Fruit fly (Drosophila melanogaster) whole organism, embryonic: ENCODE data around the gene CG2652.

Experiments
- B-H2 ChIP-seq: fragments of 200-800 bp; sonication (Bioruptor generic); optimal IDR thresholded peaks from 2 replicates; lab custom pipeline; 2018; ENCODE audit warnings: missing biosample characterization, mild to moderate bottlenecking, missing genetic modification characterization
- Blimp-1 ChIP-seq: fragments of 200-800 bp; sonication (Bioruptor generic); optimal IDR thresholded peaks from 3 replicates; lab custom pipeline; 2018; ENCODE audit warnings: missing biosample characterization, missing genetic modification characterization, mild to moderate bottlenecking, moderate library complexity, missing genetic modification reagents
- C15 ChIP-seq: fragments of 200-800 bp; sonication (Bioruptor generic); IDR thresholded peaks from 3 replicates; pipeline ENCODE4 v1.3.6; 2022; ENCODE audit warnings: missing biosample characterization, missing genetic modification characterization
- CG10209 ChIP-seq: fragments of 200-800 bp; sonication (Bioruptor generic); optimal IDR thresholded peaks from 3 replicates; lab custom pipeline; 2017; ENCODE audit warnings: missing biosample characterization, mild to moderate bottlenecking, missing genetic modification characterization, missing genetic modification reagents
- CG10462 ChIP-seq: fragments of 200-800 bp; sonication (Bioruptor generic); optimal IDR thresholded peaks from 2 replicates; lab custom pipeline; 2016; ENCODE audit warnings: missing biosample characterization, missing genetic modification characterization
- CG10979 ChIP-seq: fragments of 200-800 bp; sonication (Bioruptor generic); optimal IDR thresholded peaks from 2 replicates; lab custom pipeline; 2018; ENCODE audit warnings: missing biosample characterization, mild to moderate bottlenecking, missing genetic modification characterization, moderate library complexity
- CG14050 ChIP-seq: fragments of 200-800 bp; sonication (Bioruptor generic); IDR thresholded peaks from 3 replicates; pipeline ENCODE4 v1.3.6; 2022; ENCODE audit warnings: missing biosample characterization, missing genetic modification characterization
- CG14667 ChIP-seq: fragments of 200-800 bp; sonication (Bioruptor generic); IDR thresholded peaks from 2 replicates; pipeline ENCODE4 v1.3.6; 2022; ENCODE audit warnings: missing biosample characterization, missing genetic modification characterization
- CG14710 ChIP-seq: fragments of 200-800 bp; sonication (Bioruptor generic); optimal IDR thresholded peaks from 3 replicates; lab custom pipeline; 2019; ENCODE audit warnings: missing biosample characterization, mild to moderate bottlenecking, missing genetic modification characterization, moderate library complexity
- CG15073 ChIP-seq: fragments of 200-800 bp; sonication (Bioruptor generic); optimal IDR thresholded peaks from 2 replicates; lab custom pipeline; 2016; ENCODE audit warnings: missing biosample characterization, missing genetic modification characterization
- CG17359 ChIP-seq: fragments of 200-800 bp; sonication (Bioruptor generic); optimal IDR thresholded peaks from 3 replicates; lab custom pipeline; 2018; ENCODE audit warnings: missing biosample characterization, mild to moderate bottlenecking, missing genetic modification characterization, moderate library complexity
- CG17912 ChIP-seq: fragments of 200-800 bp; sonication (Bioruptor generic); optimal IDR thresholded peaks from 2 replicates; lab custom pipeline; 2018; ENCODE audit warnings: missing biosample characterization, mild to moderate bottlenecking, missing genetic modification characterization
- CG1792 ChIP-seq: fragments of 200-800 bp; sonication (Bioruptor generic); optimal IDR thresholded peaks from 2 replicates; lab custom pipeline; 2016; ENCODE audit warnings: missing biosample characterization, missing genetic modification characterization
- CG2678 ChIP-seq: fragments of 200-800 bp; sonication (Bioruptor generic); optimal IDR thresholded peaks from 3 replicates; lab custom pipeline; 2019; ENCODE audit warnings: missing biosample characterization, mild to moderate bottlenecking, missing genetic modification characterization, moderate library complexity
- CG30020 ChIP-seq: fragments of 200-800 bp; optimal IDR thresholded peaks from 2 replicates; lab custom pipeline; 2019; ENCODE audit warnings: missing biosample characterization, mild to moderate bottlenecking, missing genetic modification characterization, moderate library complexity
- CG32767 ChIP-seq: fragments of 200-800 bp; sonication (Bioruptor generic); IDR thresholded peaks from 2 replicates; pipeline ENCODE4 v1.3.6; 2022; ENCODE audit warnings: missing biosample characterization, missing genetic modification characterization
- CG34422 ChIP-seq: fragments of 200-800 bp; sonication (Bioruptor generic); IDR thresholded peaks from 3 replicates; pipeline ENCODE4 v1.3.6; 2022; ENCODE audit warnings: missing biosample characterization, missing genetic modification characterization
- CG6254 ChIP-seq: fragments of 200-800 bp; sonication (Bioruptor generic); optimal IDR thresholded peaks from 3 replicates; lab custom pipeline; 2017; ENCODE audit warnings: mild to moderate bottlenecking, missing biosample characterization, missing genetic modification reagents, missing genetic modification characterization
- CG7556 ChIP-seq: fragments of 200-800 bp; sonication (Bioruptor generic); optimal IDR thresholded peaks from 2 replicates; lab custom pipeline; 2017; ENCODE audit warnings: missing biosample characterization, mild to moderate bottlenecking, missing genetic modification characterization
- CG8290 ChIP-seq, 3 experiments: fragments of 200-800 bp; sonication (Bioruptor generic); optimal IDR thresholded peaks; 2 replicates each; lab custom pipeline; 2016 to 2019; ENCODE audit warnings: missing biosample characterization in 3 of 3, missing genetic modification characterization in 3 of 3, mild to moderate bottlenecking in 2 of 3, moderate library complexity in 1 of 3
- CG9727 ChIP-seq: fragments of 200-800 bp; sonication (Bioruptor generic); optimal IDR thresholded peaks from 3 replicates; lab custom pipeline; 2017; ENCODE audit warnings: missing biosample characterization, mild to moderate bottlenecking, missing genetic modification characterization
- Camta ChIP-seq: fragments of 200-800 bp; sonication (Bioruptor generic); optimal IDR thresholded peaks from 2 replicates; lab custom pipeline; 2016; ENCODE audit warnings: missing biosample characterization, missing genetic modification characterization
- CrebB ChIP-seq: fragments of 200-800 bp; sonication (Bioruptor generic); optimal IDR thresholded peaks from 3 replicates; lab custom pipeline; 2018; ENCODE audit warnings: missing biosample characterization, mild to moderate bottlenecking, missing genetic modification characterization
- Dbx ChIP-seq: fragments of 200-800 bp; sonication (Bioruptor generic); IDR thresholded peaks from 3 replicates; pipeline ENCODE4 v1.3.6; 2022; ENCODE audit warnings: missing biosample characterization, missing genetic modification characterization
- Ets65A ChIP-seq: fragments of 200-800 bp; sonication (Bioruptor generic); peaks from one replicate; lab custom pipeline; 2016; ENCODE audit warnings: missing biosample characterization, missing genetic modification characterization
- H2.0 ChIP-seq: fragments of 200-800 bp; sonication (Bioruptor generic); IDR thresholded peaks from 2 replicates; pipeline ENCODE4 v1.3.6; 2022; ENCODE audit warnings: missing biosample characterization, missing genetic modification characterization
- HHEX ChIP-seq: fragments of 200-800 bp; sonication (Bioruptor generic); optimal IDR thresholded peaks from 3 replicates; lab custom pipeline; 2017; ENCODE audit warnings: missing biosample characterization, mild to moderate bottlenecking, missing genetic modification characterization, missing genetic modification reagents
- HLH3B ChIP-seq: fragments of 200-800 bp; sonication (Bioruptor generic); IDR thresholded peaks from 2 replicates; pipeline ENCODE4 v1.3.6; 2022; ENCODE audit warnings: missing biosample characterization, missing genetic modification characterization
- Hand ChIP-seq: fragments of 200-800 bp; sonication (Bioruptor generic); optimal IDR thresholded peaks from 2 replicates; lab custom pipeline; 2017; ENCODE audit warnings: mild to moderate bottlenecking, missing biosample characterization, missing genetic modification reagents, missing genetic modification characterization
- Hr51 ChIP-seq, 2 experiments: fragments of 200-800 bp; sonication (Bioruptor generic); optimal IDR thresholded peaks; 2 replicates in 1 of 2; 3 replicates in 1 of 2; lab custom pipeline; 2016 to 2018; ENCODE audit warnings: missing biosample characterization in 2 of 2, missing genetic modification characterization in 2 of 2, mild to moderate bottlenecking in 1 of 2, moderate library complexity in 1 of 2
- Lim3 ChIP-seq: fragments of 200-800 bp; sonication (Bioruptor generic); IDR thresholded peaks from 2 replicates; pipeline ENCODE4 v1.3.6; 2022; ENCODE audit warnings: missing biosample characterization, missing genetic modification characterization
- Lpt ChIP-seq: fragments of >200 bp; optimal IDR thresholded peaks from 2 replicates; lab custom pipeline; 2018; ENCODE audit warnings: missing biosample characterization, missing genetic modification characterization
- Optix ChIP-seq: fragments of 200-800 bp; sonication (Bioruptor generic); IDR thresholded peaks from 3 replicates; pipeline ENCODE4 v1.3.6; 2022; ENCODE audit warnings: missing biosample characterization, missing genetic modification characterization
- az2 ChIP-seq: fragments of 200-800 bp; sonication (Bioruptor generic); optimal IDR thresholded peaks from 3 replicates; lab custom pipeline; 2016; ENCODE audit warnings: missing biosample characterization, missing genetic modification characterization
- crp ChIP-seq, 2 experiments: fragments of 200-800 bp; sonication (Bioruptor generic); optimal IDR thresholded peaks; 2 replicates in 1 of 2; 3 replicates in 1 of 2; lab custom pipeline; 2017; ENCODE audit warnings: missing biosample characterization in 2 of 2, missing genetic modification characterization in 2 of 2, mild to moderate bottlenecking in 1 of 2, moderate library complexity in 1 of 2
- eve ChIP-seq, 2 experiments: fragments of >200 bp; optimal IDR thresholded peaks; 2 replicates each; lab custom pipeline; 2017; ENCODE audit warnings: missing biosample characterization in 2 of 2, missing genetic modification characterization in 2 of 2
- fd3F ChIP-seq: fragments of 200-800 bp; sonication (Bioruptor generic); optimal IDR thresholded peaks from 2 replicates; lab custom pipeline; 2018; ENCODE audit warnings: missing biosample characterization, mild to moderate bottlenecking, missing genetic modification characterization, moderate library complexity
- her ChIP-seq: fragments of 200-800 bp; sonication (Bioruptor generic); optimal IDR thresholded peaks from 2 replicates; lab custom pipeline; 2016; ENCODE audit warnings: missing biosample characterization, missing genetic modification characterization
- inv ChIP-seq: fragments of 200-800 bp; sonication (Bioruptor generic); IDR thresholded peaks from 2 replicates; pipeline ENCODE4 v1.3.6; 2022; ENCODE audit warnings: missing biosample characterization, missing genetic modification characterization; ENCODE audit not compliant: partially characterized antibody
- klu ChIP-seq: fragments of 200-800 bp; sonication (Bioruptor generic); IDR thresholded peaks from 2 replicates; pipeline ENCODE4 v1.3.6; 2022; ENCODE audit warnings: missing biosample characterization, missing genetic modification characterization
- lab ChIP-seq: fragments of 200-800 bp; sonication (Bioruptor generic); optimal IDR thresholded peaks from 3 replicates; lab custom pipeline; 2017; ENCODE audit warnings: missing biosample characterization, missing genetic modification characterization, mild to moderate bottlenecking, moderate library complexity, missing genetic modification reagents
- lov ChIP-seq, 2 experiments: fragments of 200-800 bp in 1 of 2; fragments of >200 bp in 1 of 2; sonication (Bioruptor generic) in 1 of 2; IDR thresholded peaks in 1 of 2; optimal IDR thresholded peaks in 1 of 2; 2 replicates in 1 of 2; 3 replicates in 1 of 2; pipeline versions ENCODE4 v1.3.6 to Lab custom; 2017 to 2022; ENCODE audit warnings: missing biosample characterization in 1 of 2, missing genetic modification characterization in 1 of 2
- maf-S ChIP-seq: fragments of 200-800 bp; sonication (Bioruptor generic); optimal IDR thresholded peaks from 2 replicates; lab custom pipeline; 2016; ENCODE audit warnings: missing biosample characterization, missing genetic modification characterization
- pros ChIP-seq: fragments of 200-800 bp; sonication (Bioruptor generic); optimal IDR thresholded peaks from 3 replicates; lab custom pipeline; 2019; ENCODE audit warnings: missing biosample characterization, mild to moderate bottlenecking, missing genetic modification characterization, moderate library complexity
- schlank ChIP-seq: fragments of 200-800 bp; sonication (Bioruptor generic); optimal IDR thresholded peaks from 2 replicates; lab custom pipeline; 2018; ENCODE audit warnings: missing biosample characterization, mild to moderate bottlenecking, missing genetic modification characterization
- sd ChIP-seq: fragments of 200-800 bp; sonication (Bioruptor generic); optimal IDR thresholded peaks from 3 replicates; lab custom pipeline; 2018; ENCODE audit warnings: missing biosample characterization, mild to moderate bottlenecking, missing genetic modification characterization, moderate library complexity
- sim ChIP-seq: fragments of 200-800 bp; sonication (Bioruptor generic); IDR thresholded peaks from 2 replicates; pipeline ENCODE4 v1.3.6; 2022; ENCODE audit warnings: missing biosample characterization, missing genetic modification characterization
- usp ChIP-seq: fragments of >200 bp; optimal IDR thresholded peaks from 2 replicates; lab custom pipeline; 2017; ENCODE audit warnings: missing biosample characterization, missing genetic modification characterization
- z ChIP-seq: fragments of 200-800 bp; sonication (Bioruptor generic); IDR thresholded peaks from 3 replicates; pipeline ENCODE4 v1.3.6; 2022; ENCODE audit warnings: missing biosample characterization, missing genetic modification characterization
- zen ChIP-seq: fragments of 200-800 bp; sonication (Bioruptor generic); optimal IDR thresholded peaks from 3 replicates; lab custom pipeline; 2018; ENCODE audit warnings: missing biosample characterization, mild to moderate bottlenecking, missing genetic modification characterization, moderate library complexity

The CG2652 gene

DNA sequence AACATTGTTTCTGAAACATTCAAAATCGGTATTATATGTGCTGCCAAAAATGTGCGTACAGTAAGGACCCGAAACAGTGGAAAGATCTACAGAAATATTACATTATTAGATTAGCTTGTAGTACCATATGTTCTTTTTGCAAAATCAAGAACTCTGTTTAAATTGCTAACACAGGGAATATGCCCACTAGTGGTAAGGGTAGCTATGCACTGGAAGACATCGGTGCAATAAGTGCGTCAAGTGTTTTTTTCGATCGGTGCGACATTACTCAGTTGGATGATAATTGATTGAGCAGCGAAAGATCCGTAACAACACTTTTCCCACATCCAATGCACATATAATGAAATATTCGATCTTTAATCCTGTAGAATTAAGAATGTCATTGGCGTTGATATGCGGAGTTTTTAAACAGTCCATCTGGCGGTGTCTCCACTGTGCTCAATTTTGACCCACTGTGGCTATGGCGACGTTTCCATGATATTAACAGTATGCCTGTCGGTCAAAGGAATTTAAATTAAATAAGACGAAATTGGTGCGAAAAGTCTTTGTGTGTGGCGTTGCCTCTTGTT lies 47.6 kb downstream of the CG2652 start (continued):
- TF ChIP-seq CG17359 (tag; lab: Kevin White, UChicago) (peak; percentile 32), crp (GFP tag; optimal IDR thresholded peaks at IDR 0.05; lab: Kevin White, UChicago) (no peak), CG1792 (GFP tag; lab: Kevin White, UChicago) (no peak), CG6254 (no peak), Blimp-1 (GFP tag; lab: Kevin White, UChicago) (no peak), CG14710 (tag; lab: Kevin White, UChicago) (no peak), CG17912 (no peak), CG7556 (GFP tag; lab: Kevin White, UChicago) (no peak), Hand (GFP tag; lab: Kevin White, UChicago) (no peak), CG30020 (tag; lab: Kevin White, UChicago) (no peak), schlank (no peak), inv (GFP tag; lab: Robert Waterston, UW) (no peak), CG9727 (GFP tag; lab: Kevin White, UChicago) (peak; percentile 21), maf-S (GFP tag; lab: Kevin White, UChicago) (no peak), CG34422 (GFP tag; lab: Robert Waterston, UW) (no peak), CG10979 (tag; lab: Kevin White, UChicago) (no peak), sd (tag; lab: Kevin White, UChicago) (no peak), B-H2 (GFP tag; lab: Kevin White, UChicago) (no peak), sim (GFP tag; lab: Robert Waterston, UW) (no peak), z (GFP tag; lab: Robert Waterston, UW) (no peak), CG8290 (GFP tag; optimal IDR thresholded peaks at IDR 0.05; lab: Kevin White, UChicago) (no peak), CG8290 (tag; optimal IDR thresholded peaks at IDR 0.05; lab: Kevin White, UChicago) (no peak), Hr51 (GFP tag; optimal IDR thresholded peaks at IDR 0.05; lab: Kevin White, UChicago) (no peak), Lim3 (GFP tag; lab: Robert Waterston, UW) (no peak), az2 (GFP tag; lab: Kevin White, UChicago) (no peak), usp (GFP tag; lab: Kevin White, UChicago) (no peak), her (no peak), CG32767 (GFP tag; lab: Robert Waterston, UW) (no peak), CG14667 (no peak), pros (GFP tag; lab: Kevin White, UChicago) (no peak), HLH3B (GFP tag; lab: Robert Waterston, UW) (0 out of 2 replicates have a peak, but pooled peaks have one; percentile 11), Dbx (no peak), CG10462 (GFP tag; lab: Kevin White, UChicago) (no peak), H2.0 (GFP tag; lab: Robert Waterston, UW) (no peak), zen (no peak), Lpt (GFP tag; lab: Kevin White, UChicago) (no peak), lab (no peak), C15 (GFP tag; lab: Robert Waterston, UW) (no peak), CG10209 (peak; percentile 9), klu (GFP tag; lab: Robert Waterston, UW) (no peak), CG2678 (tag; lab: Kevin White, UChicago) (no peak), CG14050 (no peak), eve (GFP tag; optimal IDR thresholded peaks at IDR 0.05; lab: Kevin White, UChicago) (no peak), CrebB (no peak), Camta (GFP tag; lab: Kevin White, UChicago) (no peak), CG15073 (no peak), HHEX (GFP tag; lab: Kevin White, UChicago) (no peak), fd3F (GFP tag; lab: Kevin White, UChicago) (no peak), lov (optimal IDR thresholded peaks at IDR 0.05; lab: Kevin White, UChicago) (no peak), lov (GFP tag; IDR thresholded peaks at IDR 0.05; lab: Robert Waterston, UW) (no peak), Optix (GFP tag; lab: Robert Waterston, UW) (no peak), Ets65A (GFP tag; lab: Kevin White, UChicago) (peak; percentile 76)
